Worm (Caenorhabditis elegans) whole organism, midembryonic: Measurements from ENCODE around the gene srlf-27.

ENCODE experiments used
- T22C8.4 ChIP-seq: fragments of 200-800 bp; sonication (Bioruptor generic); IDR thresholded peaks from 2 replicates; pipeline ENCODE4 v1.3.6; 2022; ENCODE audit warnings: missing genetic modification characterization, missing compliant biosample characterization
- flt-1 ChIP-seq: fragments of 200-800 bp; sonication (Bioruptor generic); IDR thresholded peaks from 2 replicates; pipeline ENCODE4 v1.3.6; 2022; ENCODE audit warnings: missing genetic modification characterization, missing compliant biosample characterization
- med-1 ChIP-seq: sonication (generic microtip); optimal IDR thresholded peaks from 2 replicates; lab custom pipeline; 2017; ENCODE audit warnings: missing genetic modification characterization, mild to moderate bottlenecking, missing compliant biosample characterization, antibody characterized with exemption, missing genetic modification reagents; ENCODE audit not compliant: insufficient read depth
- ref-1 ChIP-seq: fragments of 200-800 bp; sonication (Bioruptor generic); conservative IDR thresholded peaks from 2 replicates; pipeline ENCODE4 v1.3.6; 2022; ENCODE audit warnings: missing genetic modification reagents, missing genetic modification characterization, missing compliant biosample characterization
- ztf-29 ChIP-seq: fragments of 200-800 bp; sonication (Bioruptor generic); IDR thresholded peaks from 2 replicates; pipeline ENCODE4 v1.3.6; 2022; ENCODE audit warnings: missing genetic modification reagents, missing genetic modification characterization, missing compliant biosample characterization

DNA sequence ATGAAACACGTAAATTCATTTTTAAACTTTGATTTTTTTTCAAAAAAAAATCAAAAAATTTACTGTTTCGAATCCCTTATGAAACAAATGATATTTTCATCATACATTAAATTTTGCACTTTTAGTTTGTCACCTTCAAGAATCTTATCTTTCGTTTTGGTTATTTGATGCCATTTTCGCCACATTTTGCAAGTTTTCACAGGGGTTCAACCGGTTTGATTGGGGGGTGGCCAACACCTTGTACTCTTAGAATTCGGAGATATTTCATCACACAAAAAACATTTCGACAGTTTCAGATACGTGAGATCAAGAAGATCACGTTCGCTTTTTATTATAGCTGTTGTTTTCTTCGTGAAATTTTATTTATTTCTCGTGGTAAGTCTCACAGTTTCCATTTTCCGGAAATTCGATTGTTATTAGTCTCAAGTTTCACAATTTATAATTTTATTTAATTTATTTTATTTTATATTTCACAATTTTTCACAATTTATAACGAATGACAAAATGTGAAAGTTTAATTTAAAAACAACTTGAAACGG is 39.7 kb downstream of the srlf-27 start, which contains the start of gene Y57G11C.31:
- TF ChIP-seq flt-1 = no peak
- no peak for TF ChIP-seq ref-1 (GFP tag; lab: Robert Waterston, UW)
- TF ChIP-seq T22C8.4 (GFP tag; lab: Robert Waterston, UW) = no peak
- TF ChIP-seq ztf-29 (GFP tag; lab: Robert Waterston, UW) = no peak
- no peak for TF ChIP-seq med-1
